ENCODE assay signal across 1 fruit fly cellular context in genomic region chr2L:1114230-1114629, dm6.
TF ChIP-seq lines count a peak whose summit lies in the region.

No protein-coding gene starts in this region.

TF ChIP-seq in whole organism, embryonic, 481 proteins besides CTCF, POLR2A, EP300 and RAD21 (continued from another document):
- no peak for TF ChIP-seq so (GFP tag; IDR thresholded peaks at IDR 0.05; lab: Robert Waterston, UW)
- no peak for TF ChIP-seq Dip3 (GFP tag; optimal IDR thresholded peaks at IDR 0.05; lab: Kevin White, UChicago)
- TF ChIP-seq her (GFP tag; optimal IDR thresholded peaks at IDR 0.05; lab: Kevin White, UChicago): no peak
- TF ChIP-seq Hr51 (GFP tag; optimal IDR thresholded peaks at IDR 0.05; lab: Kevin White, UChicago): no peak
- no peak for TF ChIP-seq tna (GFP tag; IDR thresholded peaks at IDR 0.05; lab: Robert Waterston, UW; ENCODE audit: partially characterized antibody)
- TF ChIP-seq aop (GFP tag; IDR thresholded peaks at IDR 0.05; lab: Robert Waterston, UW): no peak
- TF ChIP-seq CG13894 (tag; optimal IDR thresholded peaks at IDR 0.05; lab: Kevin White, UChicago): peak; percentile 50
- TF ChIP-seq amos (GFP tag; IDR thresholded peaks at IDR 0.05; lab: Robert Waterston, UW; ENCODE audit: partially characterized antibody): no peak; the same call in 1 of the 2 replicates
- no peak for TF ChIP-seq CG3281 (GFP tag; optimal IDR thresholded peaks at IDR 0.05; lab: Kevin White, UChicago)
- TF ChIP-seq CG33213 (GFP tag; optimal IDR thresholded peaks at IDR 0.05; lab: Kevin White, UChicago): no peak
- TF ChIP-seq Jarid2 (GFP tag; optimal IDR thresholded peaks at IDR 0.05; lab: Kevin White, UChicago): no peak
- TF ChIP-seq sqz (GFP tag; optimal IDR thresholded peaks at IDR 0.05; lab: Kevin White, UChicago): no peak
- TF ChIP-seq fu2 (GFP tag; optimal IDR thresholded peaks at IDR 0.05; lab: Kevin White, UChicago): no peak
- TF ChIP-seq Six4 (GFP tag; optimal IDR thresholded peaks at IDR 0.05; lab: Kevin White, UChicago): no peak
- peak; percentile 26 for TF ChIP-seq sd (tag; optimal IDR thresholded peaks at IDR 0.05; lab: Kevin White, UChicago)
- peak; percentile 13 for TF ChIP-seq CG34376 (GFP tag; optimal IDR thresholded peaks at IDR 0.05; lab: Kevin White, UChicago)
- TF ChIP-seq CG3995 (GFP tag; optimal IDR thresholded peaks at IDR 0.05; lab: Kevin White, UChicago): no peak
- TF ChIP-seq CG4404 (GFP tag; IDR thresholded peaks at IDR 0.05; lab: Robert Waterston, UW): no peak
- TF ChIP-seq E2f2 (GFP tag; IDR thresholded peaks at IDR 0.05; lab: Robert Waterston, UW): no peak
- TF ChIP-seq dysf (GFP tag; IDR thresholded peaks at IDR 0.05; lab: Robert Waterston, UW): no peak
- no peak for TF ChIP-seq tll (GFP tag; optimal IDR thresholded peaks at IDR 0.05; lab: Kevin White, UChicago)
- TF ChIP-seq Hand (GFP tag; optimal IDR thresholded peaks at IDR 0.05; lab: Kevin White, UChicago): no peak
- TF ChIP-seq CG1832 (GFP tag; optimal IDR thresholded peaks at IDR 0.05; lab: Kevin White, UChicago): no peak
- TF ChIP-seq Xrp1 (GFP tag; IDR thresholded peaks at IDR 0.05; lab: Robert Waterston, UW): no peak
- no peak for TF ChIP-seq CG33557 (GFP tag; optimal IDR thresholded peaks at IDR 0.05; lab: Kevin White, UChicago)
- no peak for TF ChIP-seq MBD-R2 (GFP tag; IDR thresholded peaks at IDR 0.05; lab: Robert Waterston, UW)
- no peak for TF ChIP-seq dpn (GFP tag; optimal IDR thresholded peaks at IDR 0.05; lab: Kevin White, UChicago)
- no peak for TF ChIP-seq fd64A (GFP tag; optimal IDR thresholded peaks at IDR 0.05; lab: Kevin White, UChicago)
- TF ChIP-seq otp (GFP tag; IDR thresholded peaks at IDR 0.05; lab: Robert Waterston, UW): no peak
- TF ChIP-seq Elba2 (GFP tag; optimal IDR thresholded peaks at IDR 0.05; lab: Kevin White, UChicago): no peak
- TF ChIP-seq CG12104 (GFP tag; optimal IDR thresholded peaks at IDR 0.05; lab: Kevin White, UChicago): no peak
- peak; percentile 51; the same call in 2 of the 3 replicates for TF ChIP-seq Dbx (GFP tag; IDR thresholded peaks at IDR 0.05; lab: Robert Waterston, UW)
- no peak for TF ChIP-seq CG2889 (GFP tag; IDR thresholded peaks at IDR 0.05; lab: Robert Waterston, UW)
- no peak for TF ChIP-seq NFAT (GFP tag; IDR thresholded peaks at IDR 0.05; lab: Robert Waterston, UW)
- no peak for TF ChIP-seq H15 (GFP tag; IDR thresholded peaks at IDR 0.05; lab: Robert Waterston, UW)
- TF ChIP-seq CG12219 (GFP tag; optimal IDR thresholded peaks at IDR 0.05; lab: Kevin White, UChicago): no peak
- TF ChIP-seq sug (tag; optimal IDR thresholded peaks at IDR 0.05; lab: Kevin White, UChicago): peak; percentile 58
- no peak for TF ChIP-seq Side (GFP tag; optimal IDR thresholded peaks at IDR 0.05; lab: Kevin White, UChicago)
- no peak for TF ChIP-seq CG14710 (tag; optimal IDR thresholded peaks at IDR 0.05; lab: Kevin White, UChicago)
- no peak for TF ChIP-seq CG9876 (GFP tag; optimal IDR thresholded peaks at IDR 0.05; lab: Kevin White, UChicago)
- TF ChIP-seq CG1233 (GFP tag; optimal IDR thresholded peaks at IDR 0.05; lab: Kevin White, UChicago): no peak
- TF ChIP-seq PHDP (tag; optimal IDR thresholded peaks at IDR 0.05; lab: Kevin White, UChicago): no peak
- TF ChIP-seq CG16813 (GFP tag; IDR thresholded peaks at IDR 0.05; lab: Robert Waterston, UW; ENCODE audit: partially characterized antibody): no peak
- TF ChIP-seq Eip74EF (GFP tag; optimal IDR thresholded peaks at IDR 0.05; lab: Kevin White, UChicago): no peak
- peak; percentile 49 for TF ChIP-seq CG32532 (GFP tag; IDR thresholded peaks at IDR 0.05; lab: Robert Waterston, UW)
- no peak for TF ChIP-seq CG12071 (GFP tag; optimal IDR thresholded peaks at IDR 0.05; lab: Kevin White, UChicago)
- no peak for TF ChIP-seq CG6689 (GFP tag; IDR thresholded peaks at IDR 0.05; lab: Robert Waterston, UW)
- TF ChIP-seq Med (GFP tag; lab: Kevin White, UChicago): peak; percentile 72
- no peak for TF ChIP-seq CG4360 (GFP tag; IDR thresholded peaks at IDR 0.05; lab: Robert Waterston, UW)
- TF ChIP-seq Opbp (GFP tag; IDR thresholded peaks at IDR 0.05; lab: Robert Waterston, UW; ENCODE audit: partially characterized antibody): no peak
- TF ChIP-seq crol (GFP tag; IDR thresholded peaks at IDR 0.05; lab: Robert Waterston, UW): no peak
- TF ChIP-seq Pdp1 (GFP tag; optimal IDR thresholded peaks at IDR 0.05; lab: Kevin White, UChicago): no peak
- no peak for TF ChIP-seq CG10209 (GFP tag; optimal IDR thresholded peaks at IDR 0.05; lab: Kevin White, UChicago)
- TF ChIP-seq CG9215 (GFP tag; IDR thresholded peaks at IDR 0.05; lab: Robert Waterston, UW): no peak
- TF ChIP-seq cwo (GFP tag; optimal IDR thresholded peaks at IDR 0.05; lab: Kevin White, UChicago): peak; percentile 40
- TF ChIP-seq CG4707 (GFP tag; optimal IDR thresholded peaks at IDR 0.05; lab: Kevin White, UChicago): no peak
- no peak for TF ChIP-seq CG4282 (GFP tag; optimal IDR thresholded peaks at IDR 0.05; lab: Kevin White, UChicago)
- TF ChIP-seq CG15073 (GFP tag; optimal IDR thresholded peaks at IDR 0.05; lab: Kevin White, UChicago): no peak
- TF ChIP-seq CG2129 (GFP tag; IDR thresholded peaks at IDR 0.05; lab: Robert Waterston, UW; ENCODE audit: partially characterized antibody): no peak
